Fruit fly (Drosophila melanogaster) whole organism, embryonic: Measurements from ENCODE around the gene Spt6.
A peak's percentile ranks its signal among the peaks of the same experiment; 100 is the strongest.

ENCODE experiments used
- Asciz ChIP-seq: fragments of 200-800 bp; sonication (Bioruptor generic); optimal IDR thresholded peaks from 2 replicates; lab custom pipeline; 2017; ENCODE audit warnings: missing biosample characterization, mild to moderate bottlenecking, missing genetic modification characterization, missing genetic modification reagents
- CG10565 ChIP-seq: fragments of 200-800 bp; sonication (Bioruptor generic); optimal IDR thresholded peaks from 3 replicates; lab custom pipeline; 2016; ENCODE audit warnings: missing biosample characterization, mild to moderate bottlenecking, missing genetic modification characterization
- CG11093 ChIP-seq: fragments of 200-800 bp; sonication (Bioruptor generic); IDR thresholded peaks from 3 replicates; pipeline ENCODE4 v1.3.6; 2022; ENCODE audit warnings: missing biosample characterization, missing genetic modification characterization
- CG11456 ChIP-seq: fragments of 200-800 bp; sonication (Bioruptor generic); IDR thresholded peaks from 3 replicates; pipeline ENCODE4 v1.3.6; 2022; ENCODE audit warnings: missing biosample characterization, missing genetic modification characterization
- CG11695 ChIP-seq: fragments of 200-800 bp; sonication (Bioruptor generic); IDR thresholded peaks from 3 replicates; pipeline ENCODE4 v1.3.6; 2022; ENCODE audit warnings: missing biosample characterization, missing genetic modification characterization
- CG14050 ChIP-seq: fragments of 200-800 bp; sonication (Bioruptor generic); IDR thresholded peaks from 3 replicates; pipeline ENCODE4 v1.3.6; 2022; ENCODE audit warnings: missing biosample characterization, missing genetic modification characterization
- CG15269 ChIP-seq: fragments of 200-800 bp; sonication (Bioruptor generic); optimal IDR thresholded peaks from 2 replicates; lab custom pipeline; 2018; ENCODE audit warnings: missing biosample characterization, mild to moderate bottlenecking, missing genetic modification characterization, moderate library complexity
- CG17829 ChIP-seq: fragments of 200-800 bp; optimal IDR thresholded peaks from 2 replicates; lab custom pipeline; 2019; ENCODE audit warnings: missing biosample characterization, mild to moderate bottlenecking, missing genetic modification characterization, moderate library complexity
- CG2875 ChIP-seq: fragments of 200-800 bp; sonication (Bioruptor generic); optimal IDR thresholded peaks from 2 replicates; lab custom pipeline; 2017; ENCODE audit warnings: missing biosample characterization, mild to moderate bottlenecking, missing genetic modification characterization, missing genetic modification reagents
- CG30020 ChIP-seq: fragments of 200-800 bp; optimal IDR thresholded peaks from 2 replicates; lab custom pipeline; 2019; ENCODE audit warnings: missing biosample characterization, mild to moderate bottlenecking, missing genetic modification characterization, moderate library complexity
- CG30431 ChIP-seq: fragments of 200-800 bp; sonication (Bioruptor generic); optimal IDR thresholded peaks from 2 replicates; lab custom pipeline; 2017; ENCODE audit warnings: missing biosample characterization, missing genetic modification characterization
- CG32532 ChIP-seq: fragments of 200-800 bp; sonication (Bioruptor generic); IDR thresholded peaks from 2 replicates; pipeline ENCODE4 v1.3.6; 2022; ENCODE audit warnings: missing biosample characterization, missing genetic modification characterization
- CG32772 ChIP-seq: fragments of 200-800 bp; sonication (Bioruptor generic); IDR thresholded peaks from 2 replicates; pipeline ENCODE4 v1.3.6; 2022; ENCODE audit warnings: missing biosample characterization, missing genetic modification characterization
- CG34224 ChIP-seq: fragments of 200-800 bp; sonication (Bioruptor generic); IDR thresholded peaks from 3 replicates; pipeline ENCODE4 v1.3.6; 2022; ENCODE audit warnings: missing biosample characterization, missing genetic modification characterization; ENCODE audit not compliant: partially characterized antibody
- CG3995 ChIP-seq: fragments of 200-800 bp; sonication (Bioruptor generic); optimal IDR thresholded peaks from 3 replicates; lab custom pipeline; 2016; ENCODE audit warnings: missing biosample characterization, missing genetic modification characterization
- CG4360 ChIP-seq: fragments of 200-800 bp; sonication (Bioruptor generic); IDR thresholded peaks from 2 replicates; pipeline ENCODE4 v1.3.6; 2022; ENCODE audit warnings: missing biosample characterization, missing genetic modification characterization
- CG43689 ChIP-seq: fragments of 200-800 bp; sonication (Bioruptor generic); IDR thresholded peaks from 2 replicates; pipeline ENCODE4 v1.3.6; 2022; ENCODE audit warnings: missing biosample characterization, missing genetic modification characterization
- CG5180 ChIP-seq: fragments of 200-800 bp; sonication (Bioruptor generic); optimal IDR thresholded peaks from 3 replicates; lab custom pipeline; 2017; ENCODE audit warnings: missing biosample characterization, missing genetic modification characterization, mild to moderate bottlenecking, moderate library complexity, missing genetic modification reagents
- CG6689 ChIP-seq: fragments of 200-800 bp; sonication (Bioruptor generic); IDR thresholded peaks from 2 replicates; pipeline ENCODE4 v1.3.6; 2022; ENCODE audit warnings: missing biosample characterization, missing genetic modification characterization
- CG6813 ChIP-seq: fragments of 200-800 bp; sonication (Bioruptor generic); optimal IDR thresholded peaks from 2 replicates; lab custom pipeline; 2017; ENCODE audit warnings: missing biosample characterization, missing genetic modification characterization, mild to moderate bottlenecking, moderate library complexity, missing genetic modification reagents
- CG7745 ChIP-seq: fragments of 200-800 bp; sonication (Bioruptor generic); optimal IDR thresholded peaks from 2 replicates; lab custom pipeline; 2018; ENCODE audit warnings: missing biosample characterization, mild to moderate bottlenecking, missing genetic modification characterization, moderate library complexity
- CG8281 ChIP-seq: fragments of 200-800 bp; sonication (Bioruptor generic); optimal IDR thresholded peaks from 2 replicates; lab custom pipeline; 2018; ENCODE audit warnings: missing biosample characterization, mild to moderate bottlenecking, missing genetic modification characterization, moderate library complexity
- CG8478 ChIP-seq: fragments of >200 bp; optimal IDR thresholded peaks from 2 replicates; lab custom pipeline; 2018
- CG8944 ChIP-seq: fragments of 200-800 bp; sonication (Bioruptor generic); optimal IDR thresholded peaks from 3 replicates; lab custom pipeline; 2016; ENCODE audit warnings: missing biosample characterization, missing genetic modification characterization
- H2.0 ChIP-seq: fragments of 200-800 bp; sonication (Bioruptor generic); IDR thresholded peaks from 2 replicates; pipeline ENCODE4 v1.3.6; 2022; ENCODE audit warnings: missing biosample characterization, missing genetic modification characterization
- HmgZ ChIP-seq: fragments of 200-800 bp; sonication (Bioruptor generic); optimal IDR thresholded peaks from 2 replicates; lab custom pipeline; 2018; ENCODE audit warnings: missing biosample characterization, mild to moderate bottlenecking, missing genetic modification characterization
- NfI ChIP-seq: fragments of 200-800 bp; sonication (Bioruptor generic); optimal IDR thresholded peaks from 3 replicates; lab custom pipeline; 2018; ENCODE audit warnings: missing biosample characterization, mild to moderate bottlenecking, missing genetic modification characterization, moderate library complexity
- Sin3A ChIP-seq: fragments of >200 bp; optimal IDR thresholded peaks from 2 replicates; lab custom pipeline; 2018
- Usf ChIP-seq: fragments of 200-800 bp; sonication (Bioruptor generic); optimal IDR thresholded peaks from 2 replicates; lab custom pipeline; 2017; ENCODE audit warnings: missing genotype, missing biosample characterization, missing genetic modification characterization
- ac ChIP-seq: fragments of 200-800 bp; sonication (Bioruptor generic); optimal IDR thresholded peaks from 3 replicates; lab custom pipeline; 2017; ENCODE audit warnings: missing biosample characterization, mild to moderate bottlenecking, missing genetic modification characterization
- amos ChIP-seq: fragments of 200-800 bp; sonication (Bioruptor generic); IDR thresholded peaks from 2 replicates; pipeline ENCODE4 v1.3.6; 2022; ENCODE audit warnings: missing biosample characterization, missing genetic modification characterization; ENCODE audit not compliant: partially characterized antibody
- bowl ChIP-seq: fragments of 200-800 bp; sonication (Bioruptor generic); IDR thresholded peaks from 2 replicates; pipeline ENCODE4 v1.3.6; 2022; ENCODE audit warnings: missing biosample characterization, missing genetic modification characterization
- cad ChIP-seq: fragments of >200 bp; optimal IDR thresholded peaks from 2 replicates; lab custom pipeline; 2017; ENCODE audit warnings: missing biosample characterization, missing genetic modification characterization
- da ChIP-seq: fragments of 200-800 bp; sonication (Bioruptor generic); optimal IDR thresholded peaks from 2 replicates; lab custom pipeline; 2016; ENCODE audit warnings: missing biosample characterization, missing genetic modification characterization
- disco-r ChIP-seq: fragments of 200-800 bp; sonication (Bioruptor generic); optimal IDR thresholded peaks from 2 replicates; lab custom pipeline; 2016; ENCODE audit warnings: missing biosample characterization, missing genetic modification characterization
- dmrt11E ChIP-seq: fragments of 200-800 bp; sonication (Bioruptor generic); optimal IDR thresholded peaks from 3 replicates; lab custom pipeline; 2018; ENCODE audit warnings: missing biosample characterization, mild to moderate bottlenecking, missing genetic modification characterization, moderate library complexity
- dpn ChIP-seq, 2 experiments: fragments of 200-800 bp; sonication (Bioruptor generic); optimal IDR thresholded peaks; 3 replicates each; lab custom pipeline; 2016; ENCODE audit warnings: missing biosample characterization in 2 of 2, missing genetic modification characterization in 2 of 2
- ftz-f1 ChIP-seq: fragments of 200-800 bp; sonication (Bioruptor generic); optimal IDR thresholded peaks from 2 replicates; lab custom pipeline; 2016; ENCODE audit warnings: missing biosample characterization, missing genetic modification characterization
- gcm ChIP-seq: fragments of 200-800 bp; sonication (Bioruptor generic); optimal IDR thresholded peaks from 2 replicates; lab custom pipeline; 2019; ENCODE audit warnings: missing biosample characterization, mild to moderate bottlenecking, missing genetic modification characterization, moderate library complexity
- grn ChIP-seq: fragments of 200-800 bp; sonication (Bioruptor generic); optimal IDR thresholded peaks from 3 replicates; lab custom pipeline; 2017; ENCODE audit warnings: missing biosample characterization, missing genetic modification characterization
- gro ChIP-seq: fragments of 200-800 bp; sonication (Bioruptor generic); optimal IDR thresholded peaks from 2 replicates; lab custom pipeline; 2016; ENCODE audit warnings: missing biosample characterization, missing genetic modification characterization
- jigr1 ChIP-seq: fragments of 200-800 bp; sonication (Bioruptor generic); IDR thresholded peaks from 3 replicates; pipeline ENCODE4 v1.3.6; 2022; ENCODE audit warnings: missing biosample characterization, missing genetic modification characterization
- org-1 ChIP-seq: fragments of 200-800 bp; sonication (Bioruptor generic); optimal IDR thresholded peaks from 2 replicates; lab custom pipeline; 2017; ENCODE audit warnings: missing biosample characterization, missing genetic modification characterization
- p53 ChIP-seq: fragments of 200-800 bp; sonication (Bioruptor generic); optimal IDR thresholded peaks from 2 replicates; lab custom pipeline; 2016; ENCODE audit warnings: missing biosample characterization, missing genetic modification characterization
- pros ChIP-seq: fragments of 200-800 bp; sonication (Bioruptor generic); optimal IDR thresholded peaks from 3 replicates; lab custom pipeline; 2019; ENCODE audit warnings: missing biosample characterization, mild to moderate bottlenecking, missing genetic modification characterization, moderate library complexity
- sc ChIP-seq, 3 experiments: fragments of >200 bp in 2 of 3; fragments of 200-800 bp in 1 of 3; sonication (Bioruptor generic) in 1 of 3; optimal IDR thresholded peaks; 2 replicates in 2 of 3; 3 replicates in 1 of 3; lab custom pipeline; 2017; ENCODE audit warnings: mild to moderate bottlenecking in 1 of 3, missing biosample characterization in 1 of 3, missing genetic modification characterization in 1 of 3, missing genetic modification reagents in 1 of 3
- sima ChIP-seq: fragments of 200-800 bp; sonication (Bioruptor generic); optimal IDR thresholded peaks from 2 replicates; lab custom pipeline; 2016; ENCODE audit warnings: missing biosample characterization, missing genetic modification characterization
- sisA ChIP-seq: fragments of 200-800 bp; sonication (Bioruptor generic); IDR thresholded peaks from 2 replicates; pipeline ENCODE4 v1.3.6; 2022; ENCODE audit warnings: missing biosample characterization, missing genetic modification characterization
- slp2 ChIP-seq: fragments of 200-800 bp; sonication (Bioruptor generic); optimal IDR thresholded peaks from 2 replicates; lab custom pipeline; 2016; ENCODE audit warnings: missing biosample characterization, missing genetic modification characterization
- tio ChIP-seq: fragments of 200-800 bp; sonication (Bioruptor generic); optimal IDR thresholded peaks from 2 replicates; lab custom pipeline; 2017; ENCODE audit warnings: missing biosample characterization, missing genetic modification characterization, inconsistent platforms
- toy ChIP-seq: fragments of 200-800 bp; sonication (Bioruptor generic); IDR thresholded peaks from 2 replicates; pipeline ENCODE4 v1.3.6; 2022; ENCODE audit warnings: missing biosample characterization, missing genetic modification characterization
- wdn ChIP-seq: fragments of 200-800 bp; sonication (Bioruptor generic); IDR thresholded peaks from 2 replicates; pipeline ENCODE4 v1.3.6; 2022; ENCODE audit warnings: missing biosample characterization, missing genetic modification characterization

Spt6 gene

dm6 chrX:6265456-6265877, 2.1 kb upstream of the Spt6 start (continued):
- peak; percentile 88 for TF ChIP-seq H2.0
- peak; percentile 93 for TF ChIP-seq CG6813 (GFP tag; lab: Kevin White, UChicago)
- TF ChIP-seq Usf (GFP tag; lab: Kevin White, UChicago): peak; percentile 83
- TF ChIP-seq HmgZ (tag; lab: Kevin White, UChicago): peak; percentile 96
- peak; percentile 89 for TF ChIP-seq da (GFP tag; lab: Kevin White, UChicago)
- TF ChIP-seq Asciz (GFP tag; lab: Kevin White, UChicago): peak; percentile 97
- no peak for TF ChIP-seq sc (optimal IDR thresholded peaks at IDR 0.05; lab: Kevin White, UChicago)
- TF ChIP-seq sc (GFP tag; optimal IDR thresholded peaks at IDR 0.05; lab: Kevin White, UChicago): peak; percentile 92
- peak; percentile 97 for TF ChIP-seq CG2875 (GFP tag; lab: Kevin White, UChicago)
- peak; percentile 94 for TF ChIP-seq CG14050 (GFP tag; lab: Robert Waterston, UW)
- no peak for TF ChIP-seq CG8478 (lab: Kevin White, UChicago)
- TF ChIP-seq sima: peak; percentile 81
- TF ChIP-seq slp2: peak; percentile 96
- TF ChIP-seq dpn (GFP tag; optimal IDR thresholded peaks at IDR 0.05; lab: Kevin White, UChicago): peak; percentile 96 to 97
- TF ChIP-seq ac (GFP tag; lab: Kevin White, UChicago): peak; percentile 88
- TF ChIP-seq disco-r (GFP tag; lab: Kevin White, UChicago): peak; percentile 93
- TF ChIP-seq org-1 (GFP tag; lab: Kevin White, UChicago): peak; percentile 97
- TF ChIP-seq ftz-f1: no peak
- no peak for TF ChIP-seq amos
- TF ChIP-seq CG4360 (GFP tag; lab: Robert Waterston, UW): peak; percentile 68
- peak; percentile 94 for TF ChIP-seq NfI (GFP tag; lab: Kevin White, UChicago)
- peak; percentile 75; the same call in 1 of the 2 replicates for TF ChIP-seq toy
- TF ChIP-seq p53: peak; percentile 84
- TF ChIP-seq grn (GFP tag; lab: Kevin White, UChicago): peak; percentile 43
- peak; percentile 97 for TF ChIP-seq CG6689 (GFP tag; lab: Robert Waterston, UW)
- TF ChIP-seq CG30431: peak; percentile 94
- peak; percentile 90 for TF ChIP-seq dmrt11E (tag; lab: Kevin White, UChicago)
- TF ChIP-seq gro: peak; percentile 88
- peak; percentile 95 for TF ChIP-seq CG32772
- TF ChIP-seq CG11093 (GFP tag; lab: Robert Waterston, UW): peak; percentile 91
- TF ChIP-seq CG5180: peak; percentile 89
- peak; percentile 95 for TF ChIP-seq gcm (GFP tag; lab: Kevin White, UChicago)
- peak; percentile 88 for TF ChIP-seq CG11456 (GFP tag; lab: Robert Waterston, UW)
- no peak for TF ChIP-seq pros (GFP tag; lab: Kevin White, UChicago)
- TF ChIP-seq CG32532 (GFP tag; lab: Robert Waterston, UW): peak; percentile 86
- TF ChIP-seq Sin3A (lab: Kevin White, UChicago): no peak
- TF ChIP-seq CG43689 (GFP tag; lab: Robert Waterston, UW): peak; percentile 84
- peak; percentile 98 for TF ChIP-seq CG15269
- no peak for TF ChIP-seq cad (GFP tag; lab: Kevin White, UChicago)
- peak; percentile 97 for TF ChIP-seq CG11695 (GFP tag; lab: Robert Waterston, UW)
- TF ChIP-seq jigr1 (GFP tag; lab: Robert Waterston, UW): peak; percentile 93
- TF ChIP-seq bowl (GFP tag; lab: Robert Waterston, UW): peak; percentile 89
- peak; percentile 95 for TF ChIP-seq CG8944 (GFP tag; lab: Kevin White, UChicago)
- TF ChIP-seq CG7745 (tag; lab: Kevin White, UChicago): no peak
- peak; percentile 96 for TF ChIP-seq CG17829 (tag; lab: Kevin White, UChicago)
- TF ChIP-seq CG3995 (GFP tag; lab: Kevin White, UChicago): peak; percentile 54
- TF ChIP-seq sisA: peak; percentile 95
- peak; percentile 76 for TF ChIP-seq CG30020 (tag; lab: Kevin White, UChicago)
- peak; percentile 82 for TF ChIP-seq CG8281 (tag; lab: Kevin White, UChicago)
- peak; percentile 87 for TF ChIP-seq CG10565 (GFP tag; lab: Kevin White, UChicago)
- no peak for TF ChIP-seq CG34224 (GFP tag; lab: Robert Waterston, UW)
- TF ChIP-seq tio (GFP tag; lab: Kevin White, UChicago): peak; percentile 98
- TF ChIP-seq wdn (GFP tag; lab: Robert Waterston, UW): peak; percentile 91
